Fruit fly (Drosophila melanogaster) whole organism, embryonic: ENCODE data around the gene Desat1.

ENCODE experiments used
- Bdp1 ChIP-seq: fragments of 200-800 bp; sonication (Bioruptor generic); optimal IDR thresholded peaks from 3 replicates; lab custom pipeline; 2016; ENCODE audit warnings: missing biosample characterization, missing genetic modification characterization
- Blimp-1 ChIP-seq: fragments of 200-800 bp; sonication (Bioruptor generic); optimal IDR thresholded peaks from 3 replicates; lab custom pipeline; 2018; ENCODE audit warnings: missing biosample characterization, missing genetic modification characterization, mild to moderate bottlenecking, moderate library complexity, missing genetic modification reagents
- CG10209 ChIP-seq: fragments of 200-800 bp; sonication (Bioruptor generic); optimal IDR thresholded peaks from 3 replicates; lab custom pipeline; 2017; ENCODE audit warnings: missing biosample characterization, mild to moderate bottlenecking, missing genetic modification characterization, missing genetic modification reagents
- CG11504 ChIP-seq: fragments of 200-800 bp; sonication (Bioruptor generic); optimal IDR thresholded peaks from 3 replicates; lab custom pipeline; 2019; ENCODE audit warnings: missing biosample characterization, mild to moderate bottlenecking, missing genetic modification characterization, moderate library complexity
- CG12769 ChIP-seq: fragments of 200-800 bp; sonication (Bioruptor generic); optimal IDR thresholded peaks from 2 replicates; lab custom pipeline; 2019; ENCODE audit warnings: missing biosample characterization, mild to moderate bottlenecking, missing genetic modification characterization, moderate library complexity
- CG15514 ChIP-seq: fragments of 200-800 bp; sonication (Bioruptor generic); optimal IDR thresholded peaks from 3 replicates; lab custom pipeline; 2017; ENCODE audit warnings: missing biosample characterization, missing genetic modification characterization, mild to moderate bottlenecking, moderate library complexity, missing genetic modification reagents
- CG16813 ChIP-seq: fragments of 200-800 bp; sonication (Bioruptor generic); IDR thresholded peaks from 3 replicates; pipeline ENCODE4 v1.3.6; 2022; ENCODE audit warnings: missing biosample characterization, missing genetic modification characterization; ENCODE audit not compliant: partially characterized antibody
- CG17612 ChIP-seq: fragments of 200-800 bp; sonication (Bioruptor generic); IDR thresholded peaks from 2 replicates; pipeline ENCODE4 v1.3.6; 2022; ENCODE audit warnings: missing biosample characterization, missing genetic modification characterization
- CG2116 ChIP-seq: fragments of 200-800 bp; sonication (Bioruptor generic); optimal IDR thresholded peaks from 3 replicates; lab custom pipeline; 2018; ENCODE audit warnings: missing biosample characterization, mild to moderate bottlenecking, missing genetic modification characterization
- CG2199 ChIP-seq: fragments of 200-800 bp; sonication (Bioruptor generic); IDR thresholded peaks from 3 replicates; pipeline ENCODE4 v1.3.6; 2022; ENCODE audit warnings: missing biosample characterization, missing genetic modification characterization
- CG33557 ChIP-seq: fragments of 200-800 bp; sonication (Bioruptor generic); optimal IDR thresholded peaks from 2 replicates; lab custom pipeline; 2019; ENCODE audit warnings: missing biosample characterization, mild to moderate bottlenecking, missing genetic modification characterization, moderate library complexity
- CG34422 ChIP-seq: fragments of 200-800 bp; sonication (Bioruptor generic); IDR thresholded peaks from 3 replicates; pipeline ENCODE4 v1.3.6; 2022; ENCODE audit warnings: missing biosample characterization, missing genetic modification characterization
- CG4404 ChIP-seq: fragments of 200-800 bp; sonication (Bioruptor generic); IDR thresholded peaks from 2 replicates; pipeline ENCODE4 v1.3.6; 2022; ENCODE audit warnings: missing biosample characterization, missing genetic modification characterization
- CG4707 ChIP-seq: fragments of 200-800 bp; sonication (Bioruptor generic); optimal IDR thresholded peaks from 2 replicates; lab custom pipeline; 2018; ENCODE audit warnings: missing biosample characterization, mild to moderate bottlenecking, missing genetic modification characterization, moderate library complexity
- CG6683 ChIP-seq: fragments of 200-800 bp; sonication (Bioruptor generic); optimal IDR thresholded peaks from 2 replicates; lab custom pipeline; 2017; ENCODE audit warnings: missing biosample characterization, mild to moderate bottlenecking, missing genetic modification characterization, missing genetic modification reagents
- CG7271 ChIP-seq: fragments of 200-800 bp; sonication (Bioruptor generic); optimal IDR thresholded peaks from 2 replicates; lab custom pipeline; 2018; ENCODE audit warnings: missing biosample characterization, mild to moderate bottlenecking, missing genetic modification characterization, moderate library complexity
- CG9437 ChIP-seq: fragments of 200-800 bp; sonication (Bioruptor generic); optimal IDR thresholded peaks from 2 replicates; lab custom pipeline; 2018; ENCODE audit warnings: missing biosample characterization, mild to moderate bottlenecking, missing genetic modification characterization
- CG9609 ChIP-seq: fragments of 200-800 bp; sonication (Bioruptor generic); optimal IDR thresholded peaks from 3 replicates; lab custom pipeline; 2016; ENCODE audit warnings: missing biosample characterization, missing genetic modification characterization
- CkIIα-i1 ChIP-seq: fragments of 200-800 bp; sonication (Bioruptor generic); IDR thresholded peaks from 2 replicates; pipeline ENCODE4 v1.3.6; 2022; ENCODE audit warnings: missing biosample characterization, missing genetic modification characterization
- Dbx ChIP-seq: fragments of 200-800 bp; sonication (Bioruptor generic); IDR thresholded peaks from 3 replicates; pipeline ENCODE4 v1.3.6; 2022; ENCODE audit warnings: missing biosample characterization, missing genetic modification characterization
- Fer1 ChIP-seq: fragments of 200-800 bp; sonication (Bioruptor generic); optimal IDR thresholded peaks from 2 replicates; lab custom pipeline; 2017; ENCODE audit warnings: missing biosample characterization, mild to moderate bottlenecking, missing genetic modification characterization
- HHEX ChIP-seq: fragments of 200-800 bp; sonication (Bioruptor generic); optimal IDR thresholded peaks from 3 replicates; lab custom pipeline; 2017; ENCODE audit warnings: missing biosample characterization, mild to moderate bottlenecking, missing genetic modification characterization, missing genetic modification reagents
- Hand ChIP-seq: fragments of 200-800 bp; sonication (Bioruptor generic); optimal IDR thresholded peaks from 2 replicates; lab custom pipeline; 2017; ENCODE audit warnings: mild to moderate bottlenecking, missing biosample characterization, missing genetic modification reagents, missing genetic modification characterization
- Lpt ChIP-seq: fragments of >200 bp; optimal IDR thresholded peaks from 2 replicates; lab custom pipeline; 2018; ENCODE audit warnings: missing biosample characterization, missing genetic modification characterization
- Med ChIP-seq: fragments of 200-800 bp; sonication (Bioruptor generic); peaks from one replicate; lab custom pipeline; 2016; ENCODE audit warnings: missing biosample characterization, missing genetic modification characterization, mild to moderate bottlenecking, inconsistent platforms, moderate library complexity
- Myb ChIP-seq: fragments of 200-800 bp; sonication (Bioruptor generic); optimal IDR thresholded peaks from 2 replicates; lab custom pipeline; 2016; ENCODE audit warnings: missing biosample characterization, missing genetic modification characterization
- Nf-YC ChIP-seq: fragments of 200-800 bp; optimal IDR thresholded peaks from 3 replicates; lab custom pipeline; 2019; ENCODE audit warnings: missing biosample characterization, mild to moderate bottlenecking, missing genetic modification characterization, moderate library complexity
- Six4 ChIP-seq: fragments of 200-800 bp; sonication (Bioruptor generic); optimal IDR thresholded peaks from 2 replicates; lab custom pipeline; 2016; ENCODE audit warnings: missing biosample characterization, missing genetic modification characterization
- Usf ChIP-seq: fragments of 200-800 bp; sonication (Bioruptor generic); optimal IDR thresholded peaks from 2 replicates; lab custom pipeline; 2017; ENCODE audit warnings: missing genotype, missing biosample characterization, missing genetic modification characterization
- Xrp1 ChIP-seq: fragments of 200-800 bp; sonication (Bioruptor generic); IDR thresholded peaks from 2 replicates; pipeline ENCODE4 v1.3.6; 2022; ENCODE audit warnings: missing biosample characterization, missing genetic modification characterization
- ab ChIP-seq: fragments of 200-800 bp; sonication (Bioruptor generic); optimal IDR thresholded peaks from 2 replicates; lab custom pipeline; 2016; ENCODE audit warnings: missing biosample characterization, missing genetic modification characterization
- aop ChIP-seq: fragments of 200-800 bp; sonication (Bioruptor generic); IDR thresholded peaks from 2 replicates; pipeline ENCODE4 v1.3.6; 2022; ENCODE audit warnings: missing biosample characterization, missing genetic modification characterization
- az2 ChIP-seq: fragments of 200-800 bp; sonication (Bioruptor generic); optimal IDR thresholded peaks from 3 replicates; lab custom pipeline; 2016; ENCODE audit warnings: missing biosample characterization, missing genetic modification characterization
- bsh ChIP-seq, 2 experiments: fragments of 200-800 bp; sonication (Bioruptor generic); optimal IDR thresholded peaks; 2 replicates each; lab custom pipeline; 2017 to 2018; ENCODE audit warnings: mild to moderate bottlenecking in 2 of 2, missing biosample characterization in 2 of 2, missing genetic modification characterization in 2 of 2, moderate library complexity in 1 of 2
- btn ChIP-seq: fragments of 200-800 bp; sonication (Bioruptor generic); optimal IDR thresholded peaks from 2 replicates; lab custom pipeline; 2016; ENCODE audit warnings: missing biosample characterization, missing genetic modification characterization
- cad ChIP-seq: fragments of >200 bp; optimal IDR thresholded peaks from 2 replicates; lab custom pipeline; 2017; ENCODE audit warnings: missing biosample characterization, missing genetic modification characterization
- caup ChIP-seq: fragments of 200-800 bp; sonication (Bioruptor generic); optimal IDR thresholded peaks from 3 replicates; lab custom pipeline; 2017; ENCODE audit warnings: missing biosample characterization, mild to moderate bottlenecking, missing genetic modification characterization, moderate library complexity; ENCODE audit not compliant: severe bottlenecking
- cg ChIP-seq: fragments of 200-800 bp; sonication (Bioruptor generic); optimal IDR thresholded peaks from 3 replicates; lab custom pipeline; 2019; ENCODE audit warnings: missing biosample characterization, mild to moderate bottlenecking, missing genetic modification characterization, moderate library complexity
- crol ChIP-seq: fragments of 200-800 bp; sonication (Bioruptor generic); IDR thresholded peaks from 2 replicates; pipeline ENCODE4 v1.3.6; 2022; ENCODE audit warnings: missing biosample characterization, missing genetic modification characterization
- en ChIP-seq: fragments of 200-800 bp; sonication (Bioruptor generic); optimal IDR thresholded peaks from 2 replicates; lab custom pipeline; 2016; ENCODE audit warnings: missing biosample characterization, missing genetic modification characterization
- ham ChIP-seq: fragments of 200-800 bp; sonication (Bioruptor generic); IDR thresholded peaks from 2 replicates; pipeline ENCODE4 v1.3.6; 2022; ENCODE audit warnings: missing biosample characterization, missing genetic modification characterization
- mam ChIP-seq: fragments of 200-800 bp; sonication (Bioruptor generic); optimal IDR thresholded peaks from 3 replicates; lab custom pipeline; 2016; ENCODE audit warnings: missing biosample characterization, missing genetic modification characterization
- nom ChIP-seq: fragments of 200-800 bp; sonication (Bioruptor generic); optimal IDR thresholded peaks from 2 replicates; lab custom pipeline; 2017; ENCODE audit warnings: missing biosample characterization, missing genetic modification characterization, mild to moderate bottlenecking, moderate library complexity, missing genetic modification reagents
- repo ChIP-seq: fragments of 200-800 bp; sonication (Bioruptor generic); optimal IDR thresholded peaks from 2 replicates; lab custom pipeline; 2016; ENCODE audit warnings: missing biosample characterization, missing genetic modification characterization
- ro ChIP-seq: fragments of 200-800 bp; sonication (Bioruptor generic); IDR thresholded peaks from 2 replicates; pipeline ENCODE4 v1.3.6; 2022; ENCODE audit warnings: missing biosample characterization, missing genetic modification characterization
- salm ChIP-seq: fragments of 200-800 bp; sonication (Bioruptor generic); optimal IDR thresholded peaks from 2 replicates; lab custom pipeline; 2018; ENCODE audit warnings: missing biosample characterization, mild to moderate bottlenecking, missing genetic modification characterization
- sd ChIP-seq: fragments of 200-800 bp; sonication (Bioruptor generic); optimal IDR thresholded peaks from 3 replicates; lab custom pipeline; 2018; ENCODE audit warnings: missing biosample characterization, mild to moderate bottlenecking, missing genetic modification characterization, moderate library complexity
- sug ChIP-seq: fragments of 200-800 bp; optimal IDR thresholded peaks from 2 replicates; lab custom pipeline; 2019; ENCODE audit warnings: missing biosample characterization, mild to moderate bottlenecking, missing genetic modification characterization, moderate library complexity

The Desat1 gene

dm6 chr3R:12406235-12407196 lies 32.9 kb upstream of the Desat1 start, which contains the start of gene CG5167 (continued):
- no peak for TF ChIP-seq HHEX (GFP tag; lab: Kevin White, UChicago)
- peak; percentile 36 for TF ChIP-seq sug (tag; lab: Kevin White, UChicago)
- TF ChIP-seq CG4707 (GFP tag; lab: Kevin White, UChicago), result no peak
- no peak for TF ChIP-seq btn (GFP tag; lab: Kevin White, UChicago)
- TF ChIP-seq ro (GFP tag; lab: Robert Waterston, UW), result no peak
- peak; percentile 58 for TF ChIP-seq Fer1
- peak; percentile 19 for TF ChIP-seq CG33557 (GFP tag; lab: Kevin White, UChicago)
- TF ChIP-seq Lpt (GFP tag; lab: Kevin White, UChicago), result no peak
- no peak for TF ChIP-seq Bdp1
- 0 out of 3 replicates have a peak, but pooled peaks have one; percentile 8 for TF ChIP-seq CG16813 (GFP tag; lab: Robert Waterston, UW)
- TF ChIP-seq Blimp-1 (GFP tag; lab: Kevin White, UChicago), result no peak
- no peak for TF ChIP-seq CG12769 (tag; lab: Kevin White, UChicago)
- no peak for TF ChIP-seq crol (GFP tag; lab: Robert Waterston, UW)
- TF ChIP-seq salm (tag; lab: Kevin White, UChicago), result no peak
- 0 out of 3 replicates have a peak, but pooled peaks have one; percentile 30 for TF ChIP-seq CG34422 (GFP tag; lab: Robert Waterston, UW)
- TF ChIP-seq CG11504 (tag; lab: Kevin White, UChicago), result no peak
- peak; percentile 51 for TF ChIP-seq CG15514 (GFP tag; lab: Kevin White, UChicago)
- peak; percentile 9 for TF ChIP-seq Myb (GFP tag; lab: Kevin White, UChicago)
- no peak for TF ChIP-seq en
- peak; percentile 43 for TF ChIP-seq CG2116 (GFP tag; lab: Kevin White, UChicago)
- TF ChIP-seq CG10209, result no peak
- TF ChIP-seq caup (GFP tag; lab: Kevin White, UChicago), result peak; percentile 6
- no peak for TF ChIP-seq CG6683
- no peak for TF ChIP-seq CkIIα-i1 (GFP tag; lab: Robert Waterston, UW)
- TF ChIP-seq CG9437, result peak; percentile 85
- no peak for TF ChIP-seq ab (GFP tag; lab: Kevin White, UChicago)
- TF ChIP-seq Six4, result no peak
- no peak for TF ChIP-seq Dbx
- peak; percentile 37 for TF ChIP-seq az2 (GFP tag; lab: Kevin White, UChicago)
- TF ChIP-seq sd (tag; lab: Kevin White, UChicago), result no peak
- no peak for TF ChIP-seq cg (GFP tag; lab: Kevin White, UChicago)
- TF ChIP-seq repo (GFP tag; lab: Kevin White, UChicago), result no peak
- no peak for TF ChIP-seq mam
- peak; percentile 28 to 82 for TF ChIP-seq bsh (GFP tag; optimal IDR thresholded peaks at IDR 0.05; lab: Kevin White, UChicago)
- no peak for TF ChIP-seq CG2199 (GFP tag; lab: Robert Waterston, UW)
- TF ChIP-seq CG9609 (GFP tag; lab: Kevin White, UChicago), result no peak
- TF ChIP-seq CG17612 (GFP tag; lab: Robert Waterston, UW), result no peak
- TF ChIP-seq Nf-YC, result peak; percentile 8
- TF ChIP-seq Xrp1 (GFP tag; lab: Robert Waterston, UW), result peak; percentile 49
- TF ChIP-seq Hand (GFP tag; lab: Kevin White, UChicago), result no peak
- no peak for TF ChIP-seq Usf (GFP tag; lab: Kevin White, UChicago)
- no peak for TF ChIP-seq aop
- TF ChIP-seq nom (GFP tag; lab: Kevin White, UChicago), result peak; percentile 95
- TF ChIP-seq Med (GFP tag; lab: Kevin White, UChicago), result peak; percentile 55
- no peak for TF ChIP-seq cad
- TF ChIP-seq ham (GFP tag; lab: Robert Waterston, UW), result no peak
- TF ChIP-seq CG7271 (tag; lab: Kevin White, UChicago), result no peak
- TF ChIP-seq CG4404, result no peak
